Fruit fly (Drosophila melanogaster): ENCODE data around the gene CG6296.

Gene CG6296

dm6 chr3R:26969743-26970142 lies 35.5 kb downstream of the CG6296 start:
- TF ChIP-seq dsx (GFP tag; optimal IDR thresholded peaks at IDR 0.05; ENCODE audit: poor library complexity, severe bottlenecking): no peak
- TF ChIP-seq topi (GFP tag; optimal IDR thresholded peaks at IDR 0.05): no peak
- TF ChIP-seq Smox (GFP tag; optimal IDR thresholded peaks at IDR 0.05): no peak
- no peak for TF ChIP-seq fd85E (GFP tag; optimal IDR thresholded peaks at IDR 0.05)
- TF ChIP-seq CG6792 (GFP tag; optimal IDR thresholded peaks at IDR 0.05): no peak
- no peak for TF ChIP-seq vri (GFP tag; optimal IDR thresholded peaks at IDR 0.05)
- TF ChIP-seq CG9139 (GFP tag; optimal IDR thresholded peaks at IDR 0.05): no peak
- TF ChIP-seq Eip93F (GFP tag; optimal IDR thresholded peaks at IDR 0.05): no peak
- TF ChIP-seq Eip78C (GFP tag): no peak
- TF ChIP-seq CG3032 (tag; optimal IDR thresholded peaks at IDR 0.05): no peak
- no peak for TF ChIP-seq Gug (GFP tag; IDR thresholded peaks at IDR 0.05)
- TF ChIP-seq Eip75B (GFP tag; optimal IDR thresholded peaks at IDR 0.05): no peak
- no peak for TF ChIP-seq CG6854 (GFP tag; optimal IDR thresholded peaks at IDR 0.05)
- no peak for TF ChIP-seq CG16779 (tag; optimal IDR thresholded peaks at IDR 0.05)
- TF ChIP-seq Hr38 (GFP tag; optimal IDR thresholded peaks at IDR 0.05): no peak
- no peak for TF ChIP-seq CG1621 (tag; optimal IDR thresholded peaks at IDR 0.05)
- TF ChIP-seq lz (GFP tag; optimal IDR thresholded peaks at IDR 0.05): no peak
- TF ChIP-seq esn (GFP tag; optimal IDR thresholded peaks at IDR 0.05): no peak
- TF ChIP-seq CG3919 (GFP tag; optimal IDR thresholded peaks at IDR 0.05): no peak

- TF ChIP-seq CG8319 (GFP tag; optimal IDR thresholded peaks at IDR 0.05) (peak; percentile 3), ss (GFP tag; optimal IDR thresholded peaks at IDR 0.05) (peak in 1 of 2 experiments; percentile 10), CG15336 (GFP tag; IDR thresholded peaks at IDR 0.05) (peak; percentile 61; the same call in 1 of the 2 replicates), Eip78C (GFP tag) (peak; percentile 83), vri (GFP tag; optimal IDR thresholded peaks at IDR 0.05) (peak; percentile 36), CG8119 (GFP tag; IDR thresholded peaks at IDR 0.05) (peak; percentile 75), CG34406 (GFP tag; optimal IDR thresholded peaks at IDR 0.05) (peak; percentile 1), CG32006 (GFP tag; optimal IDR thresholded peaks at IDR 0.05) (no peak), Hr38 (GFP tag; optimal IDR thresholded peaks at IDR 0.05) (no peak), CG6276 (GFP tag; optimal IDR thresholded peaks at IDR 0.05) (peak; percentile 30), esn (GFP tag; optimal IDR thresholded peaks at IDR 0.05) (peak; percentile 37), fkh (GFP tag; optimal IDR thresholded peaks at IDR 0.05) (peak; percentile 38), CG6163 (GFP tag; IDR thresholded peaks at IDR 0.05) (peak; percentile 65; the same call in 2 of the 3 replicates), CG8632 (GFP tag; optimal IDR thresholded peaks at IDR 0.05) (peak; percentile 28), CG10631 (GFP tag; optimal IDR thresholded peaks at IDR 0.05) (peak; percentile 27), fd59A (GFP tag; optimal IDR thresholded peaks at IDR 0.05) (no peak), svp (GFP tag) (peak; percentile 28), acj6 (GFP tag; optimal IDR thresholded peaks at IDR 0.05) (no peak), CG16779 (tag; optimal IDR thresholded peaks at IDR 0.05) (no peak), spab (GFP tag; optimal IDR thresholded peaks at IDR 0.05) (no peak), fd85E (GFP tag; optimal IDR thresholded peaks at IDR 0.05) (no peak), Sox102F (GFP tag; optimal IDR thresholded peaks at IDR 0.05) (no peak)
Measured at dm6 chr3R:26968823-26969638, 36.2 kb downstream of the CG6296 start.

- TF ChIP-seq svp (GFP tag) (peak; percentile 71), Blimp-1 (GFP tag; optimal IDR thresholded peaks at IDR 0.05) (no peak), fd85E (GFP tag; optimal IDR thresholded peaks at IDR 0.05) (no peak), CG6808 (GFP tag; optimal IDR thresholded peaks at IDR 0.05) (no peak), CG32006 (GFP tag; optimal IDR thresholded peaks at IDR 0.05) (peak; percentile 26), CG11902 (GFP tag; optimal IDR thresholded peaks at IDR 0.05) (no peak), topi (GFP tag; optimal IDR thresholded peaks at IDR 0.05) (no peak), esn (GFP tag; optimal IDR thresholded peaks at IDR 0.05) (peak; percentile 25), Eip93F (GFP tag; optimal IDR thresholded peaks at IDR 0.05) (no peak), acj6 (GFP tag; optimal IDR thresholded peaks at IDR 0.05) (peak; percentile 23), CG7368 (GFP tag; optimal IDR thresholded peaks at IDR 0.05) (no peak), CG8319 (GFP tag; optimal IDR thresholded peaks at IDR 0.05) (no peak), cyc (GFP tag; optimal IDR thresholded peaks at IDR 0.05) (no peak), CG10631 (GFP tag; optimal IDR thresholded peaks at IDR 0.05) (no peak), OdsH (GFP tag; optimal IDR thresholded peaks at IDR 0.05) (no peak), CG34406 (GFP tag; optimal IDR thresholded peaks at IDR 0.05) (peak; percentile 21)
Measured at dm6 chr3R:26968313-26968605, 37.0 kb downstream of the CG6296 start.

All from whole organism, prepupa.